Worm (Caenorhabditis elegans): ENCODE results near the gene sphr-1.

The sphr-1 gene

ce11 chrV:9166306-9166705 is 25.1 kb upstream of the sphr-1 start:
- TF ChIP-seq mls-2 (tag; optimal IDR thresholded peaks at IDR 0.05) (no peak), drap-1 (GFP tag; optimal IDR thresholded peaks at IDR 0.05) (no peak), sptf-1 (tag; optimal IDR thresholded peaks at IDR 0.05) (no peak), unc-39 (tag; optimal IDR thresholded peaks at IDR 0.05) (no peak), mab-5 (tag; optimal IDR thresholded peaks at IDR 0.05) (no peak), M03D4.4 (tag; optimal IDR thresholded peaks at IDR 0.05) (no peak), unc-62 (GFP tag; optimal IDR thresholded peaks at IDR 0.05) (no peak), mep-1 (tag; optimal IDR thresholded peaks at IDR 0.05) (no peak), zip-8 (tag; optimal IDR thresholded peaks at IDR 0.05) (no peak), lin-32 (GFP tag; optimal IDR thresholded peaks at IDR 0.05) (no peak)

ce11 chrV:9168089-9168488 is 23.3 kb upstream of the sphr-1 start, which contains the start of gene B0222.11:
Gene B0222.11 (minus strand): TSS chrV:9168189.
- TF ChIP-seq drap-1 (GFP tag; optimal IDR thresholded peaks at IDR 0.05): no peak
- TF ChIP-seq nhr-28 (tag; optimal IDR thresholded peaks at IDR 0.05): no peak
- TF ChIP-seq elt-1 (tag; optimal IDR thresholded peaks at IDR 0.05; ENCODE audit: borderline replicate concordance, insufficient read depth): no peak
- TF ChIP-seq bed-3 (GFP tag; optimal IDR thresholded peaks at IDR 0.05): no peak
- no peak for TF ChIP-seq elt-3 (tag; optimal IDR thresholded peaks at IDR 0.05)
- TF ChIP-seq mep-1 (tag; optimal IDR thresholded peaks at IDR 0.05): no peak
- no peak for TF ChIP-seq ztf-11 (tag; optimal IDR thresholded peaks at IDR 0.05)

ce11 chrV:9172989-9173388 is 18.4 kb upstream of the sphr-1 start, which contains the start of gene gad-3:
Gene gad-3 (minus strand): TSS chrV:9173005.
- TF ChIP-seq hlh-1 (tag; optimal IDR thresholded peaks at IDR 0.05): no peak
- TF ChIP-seq cnd-1 (tag; optimal IDR thresholded peaks at IDR 0.05): no peak
- no peak for TF ChIP-seq elt-1 (tag; optimal IDR thresholded peaks at IDR 0.05; ENCODE audit: borderline replicate concordance, insufficient read depth)
- TF ChIP-seq unc-39 (tag; optimal IDR thresholded peaks at IDR 0.05): no peak
- TF ChIP-seq lin-13 (tag; optimal IDR thresholded peaks at IDR 0.05): no peak
- no peak for TF ChIP-seq bed-3 (GFP tag; optimal IDR thresholded peaks at IDR 0.05)
- no peak for TF ChIP-seq unc-120 (tag; optimal IDR thresholded peaks at IDR 0.05; ENCODE audit: poor library complexity, severe bottlenecking)
- TF ChIP-seq zip-8 (tag; optimal IDR thresholded peaks at IDR 0.05): no peak
- TF ChIP-seq flh-1 (GFP tag; optimal IDR thresholded peaks at IDR 0.05): no peak
- no peak for TF ChIP-seq elt-3 (tag; optimal IDR thresholded peaks at IDR 0.05)
- no peak for TF ChIP-seq nhr-12 (tag; optimal IDR thresholded peaks at IDR 0.05)
- no peak for TF ChIP-seq blmp-1 (tag; optimal IDR thresholded peaks at IDR 0.05)

ce11 chrV:9173789-9174188 is 17.6 kb upstream of the sphr-1 start, which contains the start of gene pqn-16:
Gene pqn-16 (plus strand): TSS chrV:9174089.
- TF ChIP-seq ceh-43 (GFP tag; optimal IDR thresholded peaks at IDR 0.05) (no peak), drap-1 (GFP tag; optimal IDR thresholded peaks at IDR 0.05) (no peak), lsy-2 (tag; optimal IDR thresholded peaks at IDR 0.05) (no peak)

- TF ChIP-seq ceh-43 (GFP tag; optimal IDR thresholded peaks at IDR 0.05) (peak; percentile 56), flh-1 (GFP tag; optimal IDR thresholded peaks at IDR 0.05) (no peak), blmp-1 (tag; optimal IDR thresholded peaks at IDR 0.05) (no peak), nhr-237 (tag; optimal IDR thresholded peaks at IDR 0.05) (peak; percentile 86), elt-1 (tag; optimal IDR thresholded peaks at IDR 0.05; ENCODE audit: borderline replicate concordance, insufficient read depth) (no peak), M03D4.4 (tag; optimal IDR thresholded peaks at IDR 0.05) (peak; percentile 60), sptf-1 (tag; optimal IDR thresholded peaks at IDR 0.05) (no peak), tbx-8 (GFP tag; optimal IDR thresholded peaks at IDR 0.05) (no peak), mep-1 (tag; optimal IDR thresholded peaks at IDR 0.05) (peak; percentile 93), mab-5 (tag; optimal IDR thresholded peaks at IDR 0.05) (no peak), nhr-28 (tag; optimal IDR thresholded peaks at IDR 0.05) (no peak), ztf-11 (tag; optimal IDR thresholded peaks at IDR 0.05) (no peak), ham-2 (GFP tag; optimal IDR thresholded peaks at IDR 0.05) (no peak), ceh-39 (tag; optimal IDR thresholded peaks at IDR 0.05) (no peak), nhr-2 (tag; optimal IDR thresholded peaks at IDR 0.05) (peak; percentile 15), drap-1 (GFP tag; optimal IDR thresholded peaks at IDR 0.05) (peak; percentile 34), unc-39 (tag; optimal IDR thresholded peaks at IDR 0.05) (no peak), snpc-4 (tag; optimal IDR thresholded peaks at IDR 0.05) (no peak), lin-32 (GFP tag; optimal IDR thresholded peaks at IDR 0.05) (peak; percentile 42), nhr-76 (tag; optimal IDR thresholded peaks at IDR 0.05) (no peak), ces-1 (GFP tag; optimal IDR thresholded peaks at IDR 0.05) (no peak), unc-62 (GFP tag; optimal IDR thresholded peaks at IDR 0.05) (peak; percentile 38), pha-4 (tag; optimal IDR thresholded peaks at IDR 0.05) (peak; percentile 84), lsy-2 (tag; optimal IDR thresholded peaks at IDR 0.05) (no peak), bed-3 (GFP tag; optimal IDR thresholded peaks at IDR 0.05) (no peak), zip-8 (tag; optimal IDR thresholded peaks at IDR 0.05) (peak; percentile 62), mls-2 (tag; optimal IDR thresholded peaks at IDR 0.05) (peak; percentile 32), nhr-12 (tag; optimal IDR thresholded peaks at IDR 0.05) (no peak), lin-13 (tag; optimal IDR thresholded peaks at IDR 0.05) (peak; percentile 78)
These were observed 16.1 kb upstream of the sphr-1 start, which contains the start of gene spas-1 for ce11 chrV:9175218-9175837. Gene spas-1 (plus strand): TSS chrV:9175789.

Measured in whole organism, mixed stage, embryonic.